Fruit fly (Drosophila melanogaster): Measurements from ENCODE around the gene CG10600.

CG10600 gene

DNA sequence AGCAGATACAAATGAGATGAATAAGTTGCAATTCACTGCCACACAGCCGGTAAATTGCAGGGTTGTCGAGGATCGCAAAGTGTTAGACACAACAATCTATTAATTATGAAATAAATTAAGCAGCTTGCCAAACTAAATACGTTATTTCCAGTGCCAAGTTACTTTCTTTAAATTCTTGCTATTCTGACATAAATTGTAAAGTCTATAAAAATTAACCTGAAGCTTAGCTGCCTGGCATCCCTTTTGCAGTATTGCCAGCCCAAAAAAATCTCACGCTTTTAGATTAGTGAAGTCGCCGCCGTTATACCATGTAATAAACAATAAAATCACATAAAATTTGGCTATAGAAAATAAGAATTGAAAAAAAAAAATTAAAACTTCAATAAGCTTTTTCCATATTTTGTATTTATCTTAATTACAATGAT, 18.2 kb upstream of the CG10600 start (continued):
- TF ChIP-seq NfI (GFP tag; optimal IDR thresholded peaks at IDR 0.05): peak; percentile 95
- no peak for TF ChIP-seq bbx (GFP tag; IDR thresholded peaks at IDR 0.05; ENCODE audit: partially characterized antibody)
- TF ChIP-seq Sry-δ (GFP tag; optimal IDR thresholded peaks at IDR 0.05): peak; percentile 44
- TF ChIP-seq Chrac-16 (GFP tag; optimal IDR thresholded peaks at IDR 0.05): peak; percentile 90
- peak; percentile 68 for TF ChIP-seq exex (tag; optimal IDR thresholded peaks at IDR 0.05)
- no peak for TF ChIP-seq CG2129 (GFP tag; IDR thresholded peaks at IDR 0.05; ENCODE audit: partially characterized antibody)
- TF ChIP-seq CG12071 (GFP tag; optimal IDR thresholded peaks at IDR 0.05): peak; percentile 88
- peak; percentile 81 for TF ChIP-seq esg (GFP tag; conservative IDR thresholded peaks at IDR 0.05)
- TF ChIP-seq CG11247 (GFP tag; IDR thresholded peaks at IDR 0.05): peak; percentile 81
- TF ChIP-seq ERR (GFP tag; optimal IDR thresholded peaks at IDR 0.05): peak; percentile 54
- TF ChIP-seq pum (GFP tag; optimal IDR thresholded peaks at IDR 0.05): peak; percentile 69
- peak; percentile 53 for TF ChIP-seq pb (GFP tag; optimal IDR thresholded peaks at IDR 0.05)
- TF ChIP-seq Nf-YB (GFP tag; optimal IDR thresholded peaks at IDR 0.05): peak; percentile 69
- peak; percentile 59; the same call in 1 of the 2 replicates for TF ChIP-seq rib (GFP tag; IDR thresholded peaks at IDR 0.05)
- peak; percentile 86 for TF ChIP-seq bcd (GFP tag; optimal IDR thresholded peaks at IDR 0.05)
- peak; percentile 38 for TF ChIP-seq emc (GFP tag; optimal IDR thresholded peaks at IDR 0.05)
- TF ChIP-seq mld (GFP tag; IDR thresholded peaks at IDR 0.05; ENCODE audit: partially characterized antibody): no peak
- no peak for TF ChIP-seq CG8478 (optimal IDR thresholded peaks at IDR 0.05)
- TF ChIP-seq CG4730 (GFP tag; IDR thresholded peaks at IDR 0.05): peak; percentile 87
- peak; percentile 84 for TF ChIP-seq CG3065 (GFP tag; optimal IDR thresholded peaks at IDR 0.05)
- peak; percentile 77 for TF ChIP-seq tin (GFP tag; optimal IDR thresholded peaks at IDR 0.05)
- peak; percentile 81 for TF ChIP-seq ems (GFP tag; optimal IDR thresholded peaks at IDR 0.05)
- peak; percentile 90 for TF ChIP-seq seq (GFP tag; IDR thresholded peaks at IDR 0.05)
- TF ChIP-seq slbo (GFP tag; IDR thresholded peaks at IDR 0.05): peak; percentile 94
- TF ChIP-seq Deaf1 (tag; optimal IDR thresholded peaks at IDR 0.05): peak; percentile 67
- TF ChIP-seq CG2116 (GFP tag; optimal IDR thresholded peaks at IDR 0.05): peak; percentile 64
- TF ChIP-seq Bgb (GFP tag; IDR thresholded peaks at IDR 0.05; ENCODE audit: partially characterized antibody): no peak
- peak; percentile 79; the same call in 1 of the 3 replicates for TF ChIP-seq C15 (GFP tag; IDR thresholded peaks at IDR 0.05)
- TF ChIP-seq CG8281 (tag; optimal IDR thresholded peaks at IDR 0.05): peak; percentile 73
- peak; percentile 82 for TF ChIP-seq CG34376 (GFP tag; optimal IDR thresholded peaks at IDR 0.05)
- TF ChIP-seq BEAF-32 (GFP tag; optimal IDR thresholded peaks at IDR 0.05): peak; percentile 50
- TF ChIP-seq Dref (GFP tag; IDR thresholded peaks at IDR 0.05): no peak
- TF ChIP-seq org-1 (GFP tag; optimal IDR thresholded peaks at IDR 0.05): peak; percentile 83
- TF ChIP-seq Dip3 (GFP tag; optimal IDR thresholded peaks at IDR 0.05): peak; percentile 92
- peak; percentile 76 for TF ChIP-seq CG6683 (GFP tag; optimal IDR thresholded peaks at IDR 0.05)
- peak; percentile 74 for TF ChIP-seq Myb (GFP tag; optimal IDR thresholded peaks at IDR 0.05)
- TF ChIP-seq CG4360 (GFP tag; IDR thresholded peaks at IDR 0.05): peak; percentile 55
- peak; percentile 90 for TF ChIP-seq dmrt99B (tag; optimal IDR thresholded peaks at IDR 0.05)
- peak; percentile 85 for TF ChIP-seq Bdp1 (GFP tag; optimal IDR thresholded peaks at IDR 0.05)
- peak; percentile 98 for TF ChIP-seq D19B (GFP tag; optimal IDR thresholded peaks at IDR 0.05)
- TF ChIP-seq CG42726 (GFP tag; IDR thresholded peaks at IDR 0.05; ENCODE audit: partially characterized antibody): no peak
- TF ChIP-seq chn (GFP tag; optimal IDR thresholded peaks at IDR 0.05): peak; percentile 94
- TF ChIP-seq luna (GFP tag; optimal IDR thresholded peaks at IDR 0.05): peak; percentile 57
- TF ChIP-seq NFAT (GFP tag; IDR thresholded peaks at IDR 0.05): peak; percentile 88
- peak; percentile 50 for TF ChIP-seq CG8290 (GFP tag; optimal IDR thresholded peaks at IDR 0.05)
- TF ChIP-seq CG8290 (tag; optimal IDR thresholded peaks at IDR 0.05): peak; percentile 80 to 92
- peak; percentile 85 for TF ChIP-seq CG10462 (GFP tag; optimal IDR thresholded peaks at IDR 0.05)
- peak; percentile 90 for TF ChIP-seq dysf (GFP tag; IDR thresholded peaks at IDR 0.05)
- TF ChIP-seq CG9437 (GFP tag; optimal IDR thresholded peaks at IDR 0.05): peak; percentile 73
- TF ChIP-seq CG5953 (GFP tag; IDR thresholded peaks at IDR 0.05): peak; percentile 71
- peak; percentile 87 for TF ChIP-seq CG12219 (GFP tag; optimal IDR thresholded peaks at IDR 0.05)
- peak; percentile 94 for TF ChIP-seq HmgZ (tag; optimal IDR thresholded peaks at IDR 0.05)

Data from whole organism, embryonic.